Fruit fly (Drosophila melanogaster) whole organism, prepupa: ENCODE measurements around the gene sturkopf.

Experiments used
- CG6276 ChIP-seq: fragments of 200-800 bp; sonication (Bioruptor generic); optimal IDR thresholded peaks from 2 replicates; lab custom pipeline; 2017; ENCODE audit warnings: missing biosample characterization, mild to moderate bottlenecking, missing genetic modification characterization
- Eip78C ChIP-seq: fragments of 200-800 bp; sonication (Bioruptor generic); peaks from one replicate; lab custom pipeline; 2016; ENCODE audit warnings: missing biosample characterization, missing genetic modification characterization

dm6 chr3L:1322706-1323105 is 9.5 kb upstream of the sturkopf start, which contains the start of gene CG9184:
- TF ChIP-seq CG6276 (GFP tag; lab: Kevin White, UChicago) (no peak), Eip78C (GFP tag; lab: Kevin White, UChicago) (no peak)
